Fruit fly (Drosophila melanogaster) whole organism, embryonic: ENCODE results near the gene CG14805.

Source experiments
- CG13287 ChIP-seq: fragments of 200-800 bp; sonication (Bioruptor generic); IDR thresholded peaks from 2 replicates; pipeline ENCODE4 v1.3.6; 2022; ENCODE audit warnings: missing biosample characterization, missing genetic modification characterization; ENCODE audit not compliant: partially characterized antibody
- nau ChIP-seq: fragments of 200-800 bp; sonication (Bioruptor generic); optimal IDR thresholded peaks from 3 replicates; lab custom pipeline; 2017; ENCODE audit warnings: missing biosample characterization, mild to moderate bottlenecking, missing genetic modification characterization, missing genetic modification reagents
- sim ChIP-seq: fragments of 200-800 bp; sonication (Bioruptor generic); IDR thresholded peaks from 2 replicates; pipeline ENCODE4 v1.3.6; 2022; ENCODE audit warnings: missing biosample characterization, missing genetic modification characterization

DNA sequence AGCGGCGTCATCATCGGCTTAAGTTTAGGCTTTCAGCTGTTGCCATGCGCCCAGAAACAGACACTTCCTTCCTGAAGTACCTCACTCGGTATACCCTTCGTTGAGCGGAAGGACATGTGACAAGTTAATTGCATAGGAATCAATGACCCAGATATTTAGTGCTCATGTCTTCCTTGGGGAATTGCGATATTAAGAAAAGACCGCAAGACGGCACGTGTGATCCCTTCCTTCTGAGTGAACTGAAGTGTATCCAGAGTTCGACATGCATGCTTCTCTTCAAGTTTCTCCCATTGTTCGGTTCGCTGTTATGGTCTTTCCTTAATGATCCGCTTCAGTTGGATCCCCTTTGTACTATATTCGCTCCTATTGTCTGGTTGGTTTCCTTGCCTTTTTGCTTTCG, 36.6 kb upstream of the CG14805 start:
- TF ChIP-seq nau (no peak), CG13287 (GFP tag; lab: Robert Waterston, UW) (no peak), sim (GFP tag; lab: Robert Waterston, UW) (no peak)
